Worm (Caenorhabditis elegans): Measurements from ENCODE around the gene srbc-45.

ce11 chrV:12768946-12769345, 34.4 kb upstream of the srbc-45 start, which contains the start of gene srt-43:
- TF ChIP-seq pha-4 (GFP tag; IDR thresholded peaks at IDR 0.05) (no peak), pha-4 (tag; optimal IDR thresholded peaks at IDR 0.05) (no peak), egl-43 (GFP tag; IDR thresholded peaks at IDR 0.05) (no peak), unc-130 (GFP tag; optimal IDR thresholded peaks at IDR 0.05) (no peak), fos-1 (tag; optimal IDR thresholded peaks at IDR 0.05) (no peak), R02D3.7 (tag; optimal IDR thresholded peaks at IDR 0.05) (no peak), vab-7 (GFP tag; IDR thresholded peaks at IDR 0.05) (no peak), ZK546.5 (tag; optimal IDR thresholded peaks at IDR 0.05) (no peak), fkh-10 (GFP tag; optimal IDR thresholded peaks at IDR 0.05) (no peak), ceh-28 (tag; optimal IDR thresholded peaks at IDR 0.05) (no peak), nhr-11 (tag; optimal IDR thresholded peaks at IDR 0.05) (no peak), dpl-1 (GFP tag; optimal IDR thresholded peaks at IDR 0.05) (no peak)
